Fruit fly (Drosophila melanogaster) whole organism: Measurements from ENCODE around the gene dmrt11E.

Source experiments
- CG8478 ChIP-seq: fragments of >200 bp; optimal IDR thresholded peaks from 2 replicates; lab custom pipeline; 2018; ENCODE audit warnings: inconsistent platforms
- pan ChIP-seq: fragments of >200 bp; optimal IDR thresholded peaks from 2 replicates; lab custom pipeline; 2017
- psq ChIP-seq: fragments of >200 bp; optimal IDR thresholded peaks from 2 replicates; lab custom pipeline; 2017
- usp ChIP-seq: fragments of >200 bp; optimal IDR thresholded peaks from 2 replicates; lab custom pipeline; 2017; ENCODE audit warnings: missing biosample characterization, missing genetic modification characterization, mixed read lengths

dm6 chrX:13337454-13337853 lies 30.5 kb upstream of the dmrt11E start, which contains the start of gene RpS15Aa:
- TF ChIP-seq psq: no peak
- TF ChIP-seq CG8478 (lab: Kevin White, UChicago): no peak
- TF ChIP-seq usp (GFP tag; lab: Kevin White, UChicago): no peak
- no peak for TF ChIP-seq pan (lab: Kevin White, UChicago)
